Worm (Caenorhabditis elegans) whole organism, dauer: ENCODE results near the gene ZK228.13.
"Not testable (repeated sequence)": the region's sequence is repeated elsewhere in the genome, so short reads cannot be mapped to it uniquely, and the experiment has no call there.

Source experiments
- unc-62 ChIP-seq: sonication (generic microtip); optimal IDR thresholded peaks from 2 replicates; lab custom pipeline; 2017; ENCODE audit warnings: missing biosample characterization, missing genetic modification reagents, missing genetic modification characterization

Gene ZK228.13

DNA sequence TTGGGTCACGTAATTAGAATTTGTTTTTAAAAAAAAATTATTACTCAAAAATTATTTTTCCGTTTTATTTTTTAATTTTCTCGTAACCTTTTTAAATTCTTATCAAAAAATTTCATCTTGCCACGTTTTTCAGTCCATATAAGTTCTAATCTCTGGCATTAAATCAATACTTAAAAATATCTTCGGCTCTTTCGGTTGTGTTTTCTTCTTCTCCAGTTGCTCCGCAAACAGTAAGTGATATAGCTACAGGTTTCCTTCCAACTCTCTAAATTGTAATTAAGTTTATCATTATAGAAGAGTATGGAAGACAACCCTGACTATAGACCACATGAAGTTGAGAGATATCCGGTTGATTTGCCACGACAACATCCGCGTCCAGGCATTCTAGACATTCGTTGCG lies 23.9 kb downstream of the ZK228.13 start, which contains the start of gene ZK228.1:
TSS of gene ZK228.1 (plus strand) at position 301 of the 400 bp plus-strand sequence.
- TF ChIP-seq unc-62 (GFP tag; lab: Kevin White, UChicago), result no peak

DNA sequence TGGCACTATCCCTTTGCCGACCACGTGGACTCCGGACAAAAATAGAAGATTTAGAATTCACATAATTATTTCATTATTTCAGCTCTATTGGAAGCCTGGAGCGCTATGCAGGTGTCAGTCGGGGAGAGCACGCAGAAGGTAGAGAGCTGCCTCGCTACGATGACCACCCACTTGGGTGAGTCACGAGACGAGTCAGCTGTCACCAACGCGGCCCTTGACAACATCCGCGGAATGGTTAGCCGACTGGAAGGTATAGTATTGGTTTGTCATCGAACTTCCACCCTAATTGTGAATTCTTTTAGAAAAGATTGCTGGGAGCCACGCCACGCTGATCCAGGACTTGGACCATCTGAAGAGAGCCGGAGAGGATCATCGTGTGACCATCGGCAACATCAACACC lies 28.5 kb downstream of the ZK228.13 start, which contains the start of gene ZK262.9:
TSS of gene ZK262.9 (plus strand) at position 301 of the 400 bp plus-strand sequence.
- not testable (repeated sequence) for TF ChIP-seq unc-62 (GFP tag; lab: Kevin White, UChicago)

DNA sequence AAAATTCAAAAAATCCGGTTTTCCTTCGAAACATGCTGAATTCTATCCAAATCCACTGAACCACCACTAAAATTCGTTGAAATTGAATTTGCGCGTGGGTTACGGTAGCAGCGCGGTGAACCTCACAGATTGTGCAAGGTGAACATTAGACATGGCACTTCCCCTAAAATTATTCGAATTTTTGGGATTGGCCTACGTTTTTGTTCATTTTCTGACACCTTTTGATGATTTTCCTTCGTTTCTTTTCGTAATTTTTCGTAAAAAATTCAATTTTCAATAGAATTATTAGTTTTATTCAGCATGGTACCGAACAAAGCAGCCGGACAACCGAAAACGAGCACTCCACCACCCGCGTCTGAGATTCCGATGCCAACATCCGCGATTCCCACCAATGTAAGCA lies 29.9 kb downstream of the ZK228.13 start, which contains the start of gene ZK262.8:
TSS of gene ZK262.8 (plus strand) at position 301 of the 400 bp plus-strand sequence.
- no peak for TF ChIP-seq unc-62 (GFP tag; lab: Kevin White, UChicago)

DNA sequence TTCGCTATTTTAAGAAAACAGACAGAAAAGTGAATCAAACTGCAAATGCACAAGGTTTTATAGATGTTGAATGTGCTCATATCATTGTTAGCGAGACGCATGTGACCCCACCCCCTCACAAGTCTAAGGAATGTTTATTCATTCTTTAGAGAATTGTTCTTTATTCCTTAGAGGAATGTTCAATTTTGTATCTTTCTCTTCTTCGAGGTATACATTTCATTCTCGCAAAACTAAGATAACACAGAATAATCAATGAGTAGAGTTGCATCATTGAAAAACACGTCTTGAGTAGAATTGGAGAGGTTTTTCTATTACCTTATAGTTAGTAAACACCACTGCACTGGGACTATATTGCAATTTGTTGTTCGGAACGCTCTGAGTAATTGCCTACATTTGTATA lies 33.0 kb downstream of the ZK228.13 start, which contains the start of gene ZK262.20:
TSS of gene ZK262.20 (minus strand) at position 101 of the 400 bp plus-strand sequence.
- no peak for TF ChIP-seq unc-62 (GFP tag; lab: Kevin White, UChicago)

DNA sequence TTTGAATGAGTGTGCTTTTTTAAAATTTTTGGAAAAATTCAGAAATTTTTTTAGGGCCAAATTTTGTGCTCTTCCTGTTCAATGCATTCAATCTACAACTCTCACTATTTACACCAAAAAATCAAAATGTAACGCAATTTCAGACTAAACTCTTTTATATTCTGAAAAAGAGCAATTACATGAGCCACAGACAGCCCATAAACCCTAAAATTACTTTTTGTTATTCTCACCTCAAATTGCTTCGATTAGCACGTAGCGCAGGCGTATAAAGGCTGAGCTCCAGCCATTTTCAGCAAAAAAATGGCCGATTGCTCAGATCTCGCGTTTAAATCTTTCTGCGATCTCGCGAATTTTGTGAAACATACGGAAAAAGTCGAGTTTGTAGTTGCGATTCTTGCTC lies 36.5 kb downstream of the ZK228.13 start, which contains the start of gene srw-82:
TSS of gene srw-82 (plus strand) at position 301 of the 400 bp plus-strand sequence.
- TF ChIP-seq unc-62 (GFP tag; lab: Kevin White, UChicago), result no peak

DNA sequence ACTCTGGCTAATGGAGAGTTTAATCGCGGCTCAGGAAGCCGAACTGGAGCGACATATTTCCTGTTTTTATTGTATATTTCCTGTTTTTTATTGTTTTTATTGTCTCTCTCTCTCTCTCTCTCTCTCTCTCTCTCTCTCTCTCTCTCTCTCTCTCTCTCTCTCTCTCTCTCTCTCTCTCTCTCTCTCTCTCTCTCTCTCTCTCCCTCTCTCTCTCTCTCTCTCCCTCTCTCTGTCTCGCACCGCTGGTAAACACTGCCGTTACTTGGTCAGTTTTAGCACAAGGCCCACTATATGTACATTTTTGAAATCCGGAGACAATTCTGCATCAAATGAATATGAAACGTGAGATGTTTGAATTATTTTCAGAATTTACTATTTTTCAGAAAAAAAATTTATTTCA lies 37.2 kb downstream of the ZK228.13 start:
- no peak for TF ChIP-seq unc-62 (GFP tag; lab: Kevin White, UChicago)

DNA sequence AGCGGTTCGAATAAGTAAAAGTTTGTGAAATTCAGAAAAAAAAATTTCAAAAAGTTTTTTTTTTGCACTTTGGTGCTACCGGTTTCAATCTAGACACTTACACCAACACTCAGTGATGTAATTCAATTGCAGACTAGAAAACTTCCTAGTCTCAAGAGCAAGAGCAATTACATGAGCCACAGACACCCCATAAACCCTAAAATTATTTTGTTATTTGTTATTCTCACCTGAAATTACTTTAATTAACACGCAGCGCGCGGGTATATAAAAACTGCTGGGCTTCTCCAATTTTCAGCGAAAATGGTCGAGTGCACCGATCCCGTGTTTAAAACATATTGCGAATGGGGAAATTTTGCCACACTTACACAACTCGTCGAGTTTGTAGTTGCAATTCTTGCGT lies 41.7 kb downstream of the ZK228.13 start, which contains the start of gene srw-83:
TSS of gene srw-83 (plus strand) at position 301 of the 400 bp plus-strand sequence.
- no peak for TF ChIP-seq unc-62 (GFP tag; lab: Kevin White, UChicago)

DNA sequence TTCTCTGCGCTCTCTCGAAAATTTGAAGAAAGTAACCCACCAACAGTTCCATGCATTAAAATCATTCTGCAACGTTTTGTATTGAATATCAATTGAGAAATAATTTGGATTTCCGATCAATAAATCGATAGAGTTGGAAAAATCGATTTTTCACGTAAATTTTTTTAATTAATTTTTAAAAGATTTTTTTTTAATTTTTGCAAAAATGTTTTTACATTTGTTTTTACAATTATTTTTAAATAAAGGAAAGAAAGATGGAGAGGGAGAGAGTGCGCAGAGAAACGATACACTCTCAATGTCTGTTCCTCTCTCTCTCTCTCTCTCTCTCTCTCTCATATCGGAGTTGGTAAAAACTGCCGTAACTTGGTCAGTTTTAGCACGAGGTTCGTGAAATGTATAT lies 42.5 kb downstream of the ZK228.13 start, which contains the start of gene ZK262.19:
TSS of gene ZK262.19 (minus strand) at position 101 of the 400 bp plus-strand sequence.
- no peak for TF ChIP-seq unc-62 (GFP tag; lab: Kevin White, UChicago)

DNA sequence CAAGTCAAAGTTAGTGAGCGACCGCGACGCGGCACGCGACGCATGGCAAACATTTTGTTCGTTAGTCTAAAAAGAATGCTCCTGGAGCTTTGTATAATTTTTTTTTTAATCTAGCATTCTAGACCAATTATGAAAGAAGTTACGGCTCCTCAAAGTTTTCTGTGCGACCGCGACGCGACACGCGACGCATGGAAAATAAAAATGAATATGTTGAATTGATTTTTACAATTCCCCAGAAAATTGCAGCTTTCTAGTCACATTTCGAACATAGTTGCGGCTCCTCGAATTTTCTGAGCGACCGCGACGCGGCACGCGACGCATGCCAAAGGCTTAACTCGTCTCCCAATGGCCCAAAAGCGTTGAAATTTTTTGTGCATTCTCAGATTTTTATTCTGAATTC lies 43.5 kb downstream of the ZK228.13 start, which contains the start of gene ZK262.4:
TSS of gene ZK262.4 (minus strand) at position 101 of the 400 bp plus-strand sequence.
- TF ChIP-seq unc-62 (GFP tag; lab: Kevin White, UChicago), result no peak

DNA sequence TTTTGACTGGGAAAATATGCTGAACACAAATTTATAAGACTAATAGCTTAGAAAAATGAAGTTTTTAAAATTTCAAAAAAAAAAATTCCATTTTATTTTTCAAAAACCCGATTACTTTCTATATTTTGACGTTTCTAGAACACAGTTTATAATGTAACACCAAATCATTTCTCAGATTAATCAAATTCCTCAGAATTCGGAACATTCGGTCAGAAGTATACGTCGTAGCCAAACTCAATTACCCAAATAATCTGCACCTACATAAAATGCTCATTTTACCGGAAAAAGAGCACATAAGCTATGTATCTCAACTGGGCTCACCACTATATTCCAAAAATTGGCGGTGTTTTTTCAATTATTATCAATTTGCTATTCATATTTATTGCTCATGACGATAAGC lies 47.2 kb downstream of the ZK228.13 start, which contains the start of gene srj-26:
TSS of gene srj-26 (plus strand) at position 301 of the 400 bp plus-strand sequence.
- TF ChIP-seq unc-62 (GFP tag; lab: Kevin White, UChicago), result no peak
